Worm (Caenorhabditis elegans) whole organism, L4 larva: ENCODE results near the gene rfc-3.

Source experiments
- Y105C5A.15 ChIP-seq: fragments of 200-800 bp; sonication (Bioruptor generic); IDR thresholded peaks from 2 replicates; pipeline ENCODE4 v1.3.6; 2022; ENCODE audit warnings: missing genetic modification characterization, missing compliant biosample characterization
- hmg-1.1 ChIP-seq: fragments of 200-800 bp; sonication (Bioruptor generic); IDR thresholded peaks from 2 replicates; pipeline ENCODE4 v1.3.6; 2022; ENCODE audit warnings: missing genetic modification reagents, missing genetic modification characterization, missing compliant biosample characterization
- mxl-3 ChIP-seq: fragments of 200-800 bp; sonication (Bioruptor generic); optimal IDR thresholded peaks from 2 replicates; lab custom pipeline; 2018; ENCODE audit warnings: mild to moderate bottlenecking, missing genetic modification characterization, missing compliant biosample characterization
- nhr-10 ChIP-seq: fragments of 150-350 bp; optimal IDR thresholded peaks from 2 replicates; lab custom pipeline; 2014; ENCODE audit warnings: missing biosample characterization, missing genetic modification characterization
- nhr-237 ChIP-seq: sonication (generic microtip); optimal IDR thresholded peaks from 2 replicates; lab custom pipeline; 2017; ENCODE audit warnings: missing biosample characterization, missing genetic modification characterization

- TF ChIP-seq nhr-237 (tag; lab: Kevin White, UChicago), result no peak
- TF ChIP-seq mxl-3 (GFP tag; lab: Kevin White, UChicago), result no peak
- no peak for TF ChIP-seq nhr-10 (tag; lab: Kevin White, UChicago)
- TF ChIP-seq Y105C5A.15 (GFP tag; lab: Robert Waterston, UW), result no peak
- TF ChIP-seq hmg-1.1, result no peak
These were observed 13.5 kb upstream of the rfc-3 start for ce11 chrIV:13082106-13082505.
